Worm (Caenorhabditis elegans) whole organism, early embryonic: ENCODE results near the gene gst-22.

Source experiments
- B0310.2 ChIP-seq: sonication (generic microtip); optimal IDR thresholded peaks from 2 replicates; lab custom pipeline; 2016; ENCODE audit warnings: mild to moderate bottlenecking, missing genetic modification characterization, missing compliant biosample characterization
- F13C5.2 ChIP-seq: sonication (generic microtip); optimal IDR thresholded peaks from 2 replicates; lab custom pipeline; 2017; ENCODE audit warnings: mild to moderate bottlenecking, missing genetic modification characterization, inconsistent platforms, missing compliant biosample characterization
- aly-1 ChIP-seq: sonication (generic microtip); optimal IDR thresholded peaks from 2 replicates; lab custom pipeline; 2016; ENCODE audit warnings: missing genetic modification characterization, missing compliant biosample characterization
- ama-1 ChIP-seq: fragments of 150-350 bp; optimal IDR thresholded peaks from 2 replicates; lab custom pipeline; 2014
- ceh-13 ChIP-seq: fragments of 200-800 bp; sonication (Bioruptor generic); optimal IDR thresholded peaks from 2 replicates; lab custom pipeline; 2018; ENCODE audit warnings: mild to moderate bottlenecking, missing genetic modification characterization, missing compliant biosample characterization
- ceh-36 ChIP-seq: sonication (generic microtip); optimal IDR thresholded peaks from 2 replicates; lab custom pipeline; 2016; ENCODE audit warnings: missing genetic modification characterization, inconsistent platforms, missing compliant biosample characterization
- ets-7 ChIP-seq: sonication (generic microtip); optimal IDR thresholded peaks from 2 replicates; lab custom pipeline; 2016; ENCODE audit warnings: missing genotype, missing genetic modification characterization, missing compliant biosample characterization
- flt-1 ChIP-seq: fragments of 200-800 bp; sonication (Bioruptor generic); IDR thresholded peaks from 2 replicates; pipeline ENCODE4 v1.3.6; 2022; ENCODE audit warnings: missing genetic modification characterization, missing compliant biosample characterization
- hmbx-1 ChIP-seq: sonication (generic microtip); optimal IDR thresholded peaks from 2 replicates; lab custom pipeline; 2016; ENCODE audit warnings: mild to moderate bottlenecking, missing genetic modification characterization, missing compliant biosample characterization
- hmg-4 ChIP-seq: fragments of 200-800 bp; sonication (Bioruptor generic); optimal IDR thresholded peaks from 2 replicates; lab custom pipeline; 2018; ENCODE audit warnings: mild to moderate bottlenecking, missing genetic modification characterization, missing compliant biosample characterization
- hnd-1 ChIP-seq: sonication (generic microtip); optimal IDR thresholded peaks from 2 replicates; lab custom pipeline; 2016; ENCODE audit warnings: missing genetic modification characterization, missing compliant biosample characterization
- pes-1 ChIP-seq: fragments of 200-800 bp; sonication (Bioruptor generic); IDR thresholded peaks from 2 replicates; pipeline ENCODE4 v1.3.6; 2022; ENCODE audit warnings: missing genetic modification reagents, missing genetic modification characterization, missing compliant biosample characterization
- scrt-1 ChIP-seq: fragments of 200-800 bp; sonication (Bioruptor generic); IDR thresholded peaks from 2 replicates; pipeline ENCODE4 v1.3.6; 2022; ENCODE audit warnings: missing genetic modification characterization, missing compliant biosample characterization
- sea-1 ChIP-seq: fragments of 200-800 bp; sonication (Bioruptor generic); conservative IDR thresholded peaks from 2 replicates; pipeline ENCODE4 v1.3.6; 2022; ENCODE audit warnings: missing genetic modification characterization, missing compliant biosample characterization
- tbx-11 ChIP-seq: fragments of 200-800 bp; sonication (Bioruptor generic); IDR thresholded peaks from 2 replicates; pipeline ENCODE4 v1.3.6; 2022; ENCODE audit warnings: missing genetic modification characterization, missing compliant biosample characterization
- tbx-37 ChIP-seq: fragments of 200-800 bp; sonication (Bioruptor generic); conservative IDR thresholded peaks from 2 replicates; pipeline ENCODE4 v1.3.6; 2022; ENCODE audit warnings: missing genetic modification reagents, missing genetic modification characterization, missing compliant biosample characterization
- tra-4 ChIP-seq: sonication (generic microtip); optimal IDR thresholded peaks from 2 replicates; lab custom pipeline; 2017; ENCODE audit warnings: missing genetic modification characterization, missing compliant biosample characterization

Gene gst-22

DNA sequence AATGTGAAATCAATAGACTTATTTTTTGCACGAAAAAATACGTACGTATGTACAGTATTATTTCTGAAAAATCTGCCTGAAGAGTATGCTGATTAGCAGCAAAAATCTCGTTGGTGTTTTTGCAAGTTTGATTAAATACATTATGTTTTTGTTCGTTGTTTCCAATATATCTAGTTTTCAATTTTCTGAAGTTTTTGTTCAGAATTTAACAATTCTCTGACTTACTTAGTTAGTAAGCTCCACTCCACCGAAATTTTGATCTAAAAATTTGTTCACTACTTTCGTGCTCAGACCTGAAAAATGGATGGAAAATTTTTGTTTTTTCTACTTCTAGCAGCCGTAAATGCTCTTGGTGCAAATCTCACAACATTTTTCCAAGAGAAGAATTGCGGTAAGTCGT is 27.2 kb downstream of the gst-22 start, which contains the start of gene irld-26:
TSS of gene irld-26 (plus strand) at position 301 of the 400 bp plus-strand sequence.
- TF ChIP-seq tbx-37 (GFP tag; lab: Robert Waterston, UW), result no peak
- TF ChIP-seq hmbx-1 (tag; lab: Kevin White, UChicago), result no peak
- TF ChIP-seq flt-1 (GFP tag; lab: Robert Waterston, UW), result no peak
- TF ChIP-seq sea-1 (GFP tag; lab: Robert Waterston, UW), result no peak
- TF ChIP-seq ama-1 (lab: Kevin White, UChicago), result no peak
- no peak for TF ChIP-seq ceh-13 (GFP tag; lab: Kevin White, UChicago)
- no peak for TF ChIP-seq ceh-36 (tag; lab: Kevin White, UChicago)
- no peak for TF ChIP-seq F13C5.2 (tag; lab: Kevin White, UChicago)
- TF ChIP-seq tbx-11 (GFP tag; lab: Robert Waterston, UW), result no peak
- TF ChIP-seq scrt-1 (GFP tag; lab: Robert Waterston, UW), result no peak
- no peak for TF ChIP-seq aly-1
- no peak for TF ChIP-seq ets-7
- TF ChIP-seq tra-4 (tag; lab: Kevin White, UChicago), result no peak
- no peak for TF ChIP-seq hmg-4
- TF ChIP-seq pes-1 (GFP tag; lab: Robert Waterston, UW), result no peak
- TF ChIP-seq hnd-1 (tag; lab: Kevin White, UChicago), result no peak

DNA sequence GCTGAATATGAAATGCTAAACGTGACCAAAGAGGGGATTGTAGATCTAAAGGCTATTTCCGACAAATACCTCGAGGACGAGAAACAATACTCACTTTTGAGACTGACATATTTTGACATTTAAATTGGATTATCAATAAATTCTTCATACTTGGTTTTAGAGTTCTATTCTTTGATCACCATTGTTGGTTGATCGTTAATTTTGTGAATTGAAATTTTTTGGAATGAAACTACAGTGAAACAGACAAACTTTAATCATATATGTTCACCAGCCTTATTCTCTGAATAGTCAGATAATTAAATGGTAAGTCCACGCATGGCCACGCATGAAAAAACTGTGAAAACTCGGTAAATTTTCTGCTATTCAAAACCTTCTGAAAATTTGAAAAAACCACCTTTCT is 29.5 kb downstream of the gst-22 start, which contains the start of gene F11A5.18:
TSS of gene F11A5.18 (plus strand) at position 301 of the 400 bp plus-strand sequence.
- TF ChIP-seq aly-1 (no peak), hnd-1 (tag; lab: Kevin White, UChicago) (no peak), hmg-4 (no peak), pes-1 (GFP tag; lab: Robert Waterston, UW) (no peak), flt-1 (GFP tag; lab: Robert Waterston, UW) (no peak), ceh-36 (tag; lab: Kevin White, UChicago) (no peak), hmbx-1 (tag; lab: Kevin White, UChicago) (no peak), ceh-13 (GFP tag; lab: Kevin White, UChicago) (no peak)

DNA sequence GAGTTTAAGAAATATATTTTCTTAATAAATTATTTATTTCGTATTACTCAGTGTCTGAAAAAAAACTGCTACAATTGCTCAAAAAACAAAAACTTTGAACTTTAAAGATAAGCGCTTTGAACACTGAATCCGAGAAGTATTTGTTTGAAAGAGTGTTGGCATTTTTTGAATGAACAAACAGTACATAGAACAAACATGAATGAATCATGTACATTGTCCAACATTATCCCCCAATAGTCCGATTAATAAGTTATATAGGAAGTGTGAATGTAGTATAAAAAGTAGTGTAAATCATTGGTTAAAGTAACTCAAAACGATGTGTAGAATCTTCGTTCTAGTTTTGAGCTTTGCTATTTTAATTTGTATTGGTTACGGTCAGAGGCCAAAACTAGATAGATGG is 30.4 kb downstream of the gst-22 start, which contains the start of gene F11A5.17:
TSS of gene F11A5.17 (plus strand) at position 301 of the 400 bp plus-strand sequence.
- TF ChIP-seq aly-1 (no peak), pes-1 (GFP tag; lab: Robert Waterston, UW) (no peak), hmbx-1 (tag; lab: Kevin White, UChicago) (no peak), ceh-36 (tag; lab: Kevin White, UChicago) (no peak), tbx-37 (GFP tag; lab: Robert Waterston, UW) (no peak), F13C5.2 (tag; lab: Kevin White, UChicago) (no peak), tbx-11 (GFP tag; lab: Robert Waterston, UW) (no peak), tra-4 (tag; lab: Kevin White, UChicago) (no peak), hnd-1 (tag; lab: Kevin White, UChicago) (no peak), ceh-13 (GFP tag; lab: Kevin White, UChicago) (no peak), hmg-4 (no peak), ama-1 (lab: Kevin White, UChicago) (no peak), flt-1 (GFP tag; lab: Robert Waterston, UW) (no peak), ets-7 (no peak), B0310.2 (tag; lab: Kevin White, UChicago) (no peak), sea-1 (GFP tag; lab: Robert Waterston, UW) (no peak), scrt-1 (GFP tag; lab: Robert Waterston, UW) (no peak)

DNA sequence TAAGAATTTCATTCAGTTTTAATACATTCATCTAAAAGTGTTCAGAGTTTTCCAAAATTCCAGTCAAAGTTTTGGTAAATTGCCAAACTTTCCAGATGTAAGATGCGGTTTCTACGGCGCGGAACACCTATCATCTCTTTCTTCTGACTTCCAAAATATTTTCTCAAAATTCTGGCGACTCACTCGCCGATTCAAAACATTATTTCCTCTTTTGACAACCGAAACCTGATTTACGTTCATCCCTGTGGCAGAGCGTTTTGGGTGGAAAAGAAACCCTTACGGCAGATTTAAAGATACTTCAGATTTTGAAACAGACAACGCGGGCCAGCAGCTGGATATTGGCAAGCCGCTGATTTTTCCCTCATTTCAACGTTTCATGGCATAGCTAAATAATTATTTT is 34.1 kb downstream of the gst-22 start, which contains the start of gene F11A5.5:
TSS of gene F11A5.5 (plus strand) at position 301 of the 400 bp plus-strand sequence.
- no peak for TF ChIP-seq ets-7
- no peak for TF ChIP-seq B0310.2 (tag; lab: Kevin White, UChicago)
- no peak for TF ChIP-seq flt-1 (GFP tag; lab: Robert Waterston, UW)
- no peak for TF ChIP-seq ceh-36 (tag; lab: Kevin White, UChicago)
- TF ChIP-seq tbx-11 (GFP tag; lab: Robert Waterston, UW), result no peak
- TF ChIP-seq hmg-4, result no peak
- no peak for TF ChIP-seq F13C5.2 (tag; lab: Kevin White, UChicago)
- no peak for TF ChIP-seq tbx-37 (GFP tag; lab: Robert Waterston, UW)
- TF ChIP-seq pes-1 (GFP tag; lab: Robert Waterston, UW), result no peak
- TF ChIP-seq sea-1 (GFP tag; lab: Robert Waterston, UW), result no peak
- TF ChIP-seq ama-1 (lab: Kevin White, UChicago), result no peak
- TF ChIP-seq hnd-1 (tag; lab: Kevin White, UChicago), result no peak
- TF ChIP-seq hmbx-1 (tag; lab: Kevin White, UChicago), result no peak
- no peak for TF ChIP-seq ceh-13 (GFP tag; lab: Kevin White, UChicago)
- no peak for TF ChIP-seq scrt-1 (GFP tag; lab: Robert Waterston, UW)
- no peak for TF ChIP-seq tra-4 (tag; lab: Kevin White, UChicago)

DNA sequence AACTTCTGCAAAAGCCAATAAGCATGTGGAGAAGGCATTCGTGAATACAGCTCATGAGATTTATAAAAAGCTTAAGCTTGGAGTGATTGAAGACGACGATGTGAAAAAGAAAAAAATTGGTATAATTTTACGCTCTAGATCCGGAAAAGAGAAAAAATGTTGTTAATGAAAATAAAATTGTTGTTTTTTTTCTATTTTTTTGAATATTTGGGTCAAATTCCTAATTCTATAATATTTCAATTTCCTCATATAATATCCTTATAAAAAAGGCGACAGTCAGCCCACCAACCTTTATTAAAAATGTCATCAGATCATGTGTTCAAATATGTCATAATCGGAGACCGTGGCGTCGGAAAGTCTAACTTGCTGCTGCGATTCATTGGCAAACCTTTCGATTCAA is 36.7 kb downstream of the gst-22 start, which contains the start of gene rabr-3:
TSS of gene rabr-3 (plus strand) at position 301 of the 400 bp plus-strand sequence.
- TF ChIP-seq flt-1 (GFP tag; lab: Robert Waterston, UW) (no peak), aly-1 (no peak), B0310.2 (tag; lab: Kevin White, UChicago) (no peak), sea-1 (GFP tag; lab: Robert Waterston, UW) (no peak), tra-4 (tag; lab: Kevin White, UChicago) (no peak), ceh-13 (GFP tag; lab: Kevin White, UChicago) (no peak)

DNA sequence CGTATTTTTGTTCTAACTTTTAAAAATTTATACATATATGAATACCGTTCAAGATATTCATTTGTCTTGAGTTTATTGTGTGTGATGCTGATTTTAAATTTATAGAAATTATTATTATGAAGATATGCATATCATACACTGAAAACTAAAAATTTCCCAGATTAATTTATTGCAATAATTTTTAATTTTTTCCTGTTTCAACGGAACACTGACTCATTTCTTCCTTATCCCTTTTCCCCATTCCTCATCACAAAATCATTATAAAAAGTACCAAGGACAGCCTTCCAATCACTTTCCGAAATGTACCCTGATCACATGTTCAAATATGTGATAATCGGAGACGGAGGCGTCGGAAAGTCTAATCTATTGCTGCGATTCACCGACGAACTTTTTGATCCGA is 37.4 kb downstream of the gst-22 start, which contains the start of gene rabr-4:
TSS of gene rabr-4 (plus strand) at position 301 of the 400 bp plus-strand sequence.
- no peak for TF ChIP-seq tra-4 (tag; lab: Kevin White, UChicago)
- no peak for TF ChIP-seq pes-1 (GFP tag; lab: Robert Waterston, UW)
- TF ChIP-seq ets-7, result no peak
- TF ChIP-seq flt-1 (GFP tag; lab: Robert Waterston, UW), result no peak

DNA sequence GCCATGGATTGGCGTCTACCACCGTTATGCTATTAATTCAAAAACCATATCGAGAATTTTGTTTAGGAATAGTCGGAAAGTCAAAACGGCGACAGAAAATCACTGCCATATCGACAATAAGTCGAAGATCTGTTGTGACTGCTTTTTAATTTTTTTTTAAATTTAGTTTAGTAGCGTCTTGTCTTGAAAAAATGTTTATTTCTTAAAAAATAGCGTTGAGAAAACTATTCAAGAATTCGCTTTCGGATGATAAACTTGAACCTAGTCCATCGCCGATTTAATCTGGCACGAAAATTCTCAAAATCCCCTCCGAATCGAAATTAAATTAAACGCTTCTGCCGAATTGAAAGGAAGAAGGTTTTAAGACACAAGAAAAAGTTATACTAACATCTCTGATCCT is 40.0 kb downstream of the gst-22 start, which contains the start of gene srh-279:
TSS of gene srh-279 (plus strand) at position 301 of the 400 bp plus-strand sequence.
- no peak for TF ChIP-seq tbx-11 (GFP tag; lab: Robert Waterston, UW)
- no peak for TF ChIP-seq pes-1 (GFP tag; lab: Robert Waterston, UW)
- TF ChIP-seq scrt-1 (GFP tag; lab: Robert Waterston, UW), result no peak
- TF ChIP-seq tra-4 (tag; lab: Kevin White, UChicago), result no peak
- TF ChIP-seq ceh-13 (GFP tag; lab: Kevin White, UChicago), result no peak
- TF ChIP-seq sea-1 (GFP tag; lab: Robert Waterston, UW), result no peak
- no peak for TF ChIP-seq ama-1 (lab: Kevin White, UChicago)
- no peak for TF ChIP-seq ets-7
- TF ChIP-seq hnd-1 (tag; lab: Kevin White, UChicago), result no peak
- TF ChIP-seq ceh-36 (tag; lab: Kevin White, UChicago), result no peak
- no peak for TF ChIP-seq F13C5.2 (tag; lab: Kevin White, UChicago)
- TF ChIP-seq hmg-4, result no peak
- TF ChIP-seq aly-1, result no peak
- TF ChIP-seq tbx-37 (GFP tag; lab: Robert Waterston, UW), result no peak
